Fruit fly (Drosophila melanogaster) whole organism, wandering third instar larva: ENCODE results near the gene CG10353.

Experiments
- Abd-B ChIP-seq: fragments of >200 bp; optimal IDR thresholded peaks from 2 replicates; lab custom pipeline; 2017; ENCODE audit warnings: missing biosample characterization, missing genetic modification characterization
- CG9705 ChIP-seq: fragments of 200-800 bp; sonication (Bioruptor generic); optimal IDR thresholded peaks from 2 replicates; lab custom pipeline; 2018; ENCODE audit warnings: missing biosample characterization, mild to moderate bottlenecking, missing genetic modification characterization
- Hr83 ChIP-seq: fragments of 200-300 bp; sonication (Bioruptor generic); optimal IDR thresholded peaks from 2 replicates; lab custom pipeline; 2016; ENCODE audit warnings: missing biosample characterization, mild to moderate bottlenecking, missing genetic modification characterization, moderate library complexity; ENCODE audit not compliant: poor library complexity, severe bottlenecking
- Jra ChIP-seq: sonication (Bioruptor generic); optimal IDR thresholded peaks from 2 replicates; lab custom pipeline; 2016; ENCODE audit warnings: missing biosample characterization, missing genetic modification characterization
- Mio ChIP-seq: sonication (Bioruptor generic); optimal IDR thresholded peaks from 2 replicates; lab custom pipeline; 2016; ENCODE audit warnings: missing biosample characterization, missing genetic modification characterization
- N ChIP-seq: fragments of >200 bp; optimal IDR thresholded peaks from 2 replicates; lab custom pipeline; 2018; ENCODE audit warnings: missing biosample characterization, missing external identifiers, missing genetic modification characterization
- Vsx2 ChIP-seq: fragments of 200-300, 225-300 bp; sonication (Bioruptor generic); optimal IDR thresholded peaks from 2 replicates; lab custom pipeline; 2018; ENCODE audit warnings: missing biosample characterization, missing genetic modification characterization; ENCODE audit not compliant: partially characterized antibody
- brk ChIP-seq: fragments of 200-800 bp; sonication (Bioruptor generic); optimal IDR thresholded peaks from 2 replicates; lab custom pipeline; 2016; ENCODE audit warnings: missing biosample characterization, mild to moderate bottlenecking, missing genetic modification characterization
- dmrt93B ChIP-seq: fragments of 200-800 bp; sonication (Bioruptor generic); optimal IDR thresholded peaks from 2 replicates; lab custom pipeline; 2018; ENCODE audit warnings: missing biosample characterization, mild to moderate bottlenecking, missing genetic modification characterization
- dsf ChIP-seq: sonication (Bioruptor generic); optimal IDR thresholded peaks from 2 replicates; lab custom pipeline; 2016; ENCODE audit warnings: missing biosample characterization, missing genetic modification characterization, borderline replicate concordance
- ey ChIP-seq: fragments of 200-800 bp; sonication (Bioruptor generic); optimal IDR thresholded peaks from 2 replicates; lab custom pipeline; 2016; ENCODE audit warnings: missing biosample characterization, missing genetic modification characterization
- rgr ChIP-seq: fragments of 200-800 bp; sonication (Bioruptor generic); optimal IDR thresholded peaks from 3 replicates; lab custom pipeline; 2016; ENCODE audit warnings: missing biosample characterization, mild to moderate bottlenecking, missing genetic modification characterization
- sage ChIP-seq: fragments of 200-800 bp; sonication (Bioruptor generic); optimal IDR thresholded peaks from 2 replicates; lab custom pipeline; 2016; ENCODE audit warnings: missing biosample characterization, mild to moderate bottlenecking, missing genetic modification characterization

CG10353 gene

DNA sequence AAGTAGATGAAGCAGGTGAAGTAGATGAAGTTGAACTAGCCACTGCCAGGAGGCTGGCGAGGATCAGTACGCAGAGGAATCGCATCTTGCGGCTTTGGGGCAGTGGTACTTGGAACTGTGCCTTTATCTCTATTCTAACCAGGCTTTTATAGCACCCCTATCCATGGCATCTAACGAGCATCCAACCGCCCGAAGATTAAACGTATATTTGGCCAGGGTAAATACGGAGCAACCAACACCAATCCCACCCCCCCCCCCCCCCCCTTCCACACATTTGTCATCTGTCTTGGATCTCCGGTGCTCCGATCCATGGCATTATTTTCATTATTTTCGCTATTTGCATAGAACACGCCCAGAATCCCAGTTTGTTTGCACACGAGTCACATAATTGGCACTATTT, 49.0 kb downstream of the CG10353 start, which contains the start of gene CG15741:
Gene CG15741, minus strand, starts transcription at position 101 of the 400 bp plus-strand sequence.
- TF ChIP-seq Vsx2 (GFP tag; lab: Kevin White, UChicago) (no peak), rgr (no peak), CG9705 (GFP tag; lab: Kevin White, UChicago) (no peak), dmrt93B (GFP tag; lab: Kevin White, UChicago) (no peak), ey (GFP tag; lab: Kevin White, UChicago) (no peak), Abd-B (GFP tag; lab: Kevin White, UChicago) (no peak), Mio (no peak), brk (GFP tag; lab: Kevin White, UChicago) (no peak), dsf (GFP tag; lab: Kevin White, UChicago) (no peak), Jra (GFP tag; lab: Kevin White, UChicago) (no peak), sage (GFP tag; lab: Kevin White, UChicago) (no peak), N (GFP tag; lab: Kevin White, UChicago) (no peak)

DNA sequence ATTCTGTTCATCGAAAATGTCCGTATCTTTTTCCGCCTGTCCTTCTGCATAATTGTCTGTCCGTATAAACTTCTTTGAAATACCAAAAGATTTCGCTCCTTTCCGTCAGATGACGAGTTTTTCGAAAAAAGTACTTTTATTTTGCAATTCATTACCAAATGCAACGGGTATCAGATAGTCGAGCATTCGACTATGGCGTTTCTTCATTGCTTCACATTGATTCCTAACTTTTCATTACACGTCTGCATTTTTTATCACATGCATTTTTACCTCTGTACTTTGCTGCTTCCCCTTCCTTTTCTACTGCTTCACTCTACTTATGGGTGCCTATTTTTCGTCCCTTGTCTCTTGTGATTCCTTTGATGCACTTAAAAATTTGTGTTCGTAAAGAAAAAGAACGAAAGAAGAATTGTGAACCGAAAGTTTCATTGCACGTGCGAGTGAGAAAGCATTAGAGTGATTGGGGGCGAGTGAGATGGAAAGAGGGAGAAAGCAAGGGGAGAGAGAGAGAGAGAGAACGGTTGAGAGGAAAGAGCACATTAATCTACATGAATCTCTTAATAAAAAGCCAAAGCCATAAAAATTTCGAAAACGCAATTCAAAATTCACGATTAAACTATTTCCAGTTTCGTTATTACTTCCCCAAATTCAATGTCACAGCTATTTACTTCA, 58.5 kb downstream of the CG10353 start:
- TF ChIP-seq Hr83 (GFP tag; lab: Kevin White, UChicago), result no peak
